Fruit fly (Drosophila melanogaster) whole organism, embryonic: ENCODE measurements around the gene gry.

Source experiments
- CG10979 ChIP-seq: fragments of 200-800 bp; sonication (Bioruptor generic); optimal IDR thresholded peaks from 2 replicates; lab custom pipeline; 2018; ENCODE audit warnings: missing biosample characterization, mild to moderate bottlenecking, missing genetic modification characterization, moderate library complexity
- CG11504 ChIP-seq: fragments of 200-800 bp; sonication (Bioruptor generic); optimal IDR thresholded peaks from 3 replicates; lab custom pipeline; 2019; ENCODE audit warnings: missing biosample characterization, mild to moderate bottlenecking, missing genetic modification characterization, moderate library complexity
- CG11560 ChIP-seq: fragments of 200-800 bp; sonication (Bioruptor generic); IDR thresholded peaks from 3 replicates; pipeline ENCODE4 v1.3.6; 2022; ENCODE audit warnings: missing biosample characterization, missing genetic modification characterization
- CG11723 ChIP-seq: fragments of 200-800 bp; sonication (Bioruptor generic); optimal IDR thresholded peaks from 2 replicates; lab custom pipeline; 2017; ENCODE audit warnings: missing biosample characterization, mild to moderate bottlenecking, missing genetic modification characterization
- CG12071 ChIP-seq: fragments of 200-800 bp; sonication (Bioruptor generic); optimal IDR thresholded peaks from 3 replicates; lab custom pipeline; 2018; ENCODE audit warnings: missing biosample characterization, mild to moderate bottlenecking, missing genetic modification characterization
- CG1233 ChIP-seq: fragments of 200-800 bp; sonication (Bioruptor generic); optimal IDR thresholded peaks from 4 replicates; lab custom pipeline; 2018; ENCODE audit warnings: missing biosample characterization, mild to moderate bottlenecking, missing genetic modification characterization
- CG14014 ChIP-seq: fragments of 200-800 bp; sonication (Bioruptor generic); IDR thresholded peaks from 2 replicates; pipeline ENCODE4 v1.3.6; 2022; ENCODE audit warnings: missing biosample characterization, missing genetic modification characterization
- CG1603 ChIP-seq: fragments of 200-800 bp; sonication (Bioruptor generic); optimal IDR thresholded peaks from 2 replicates; lab custom pipeline; 2019; ENCODE audit warnings: missing biosample characterization, mild to moderate bottlenecking, missing genetic modification characterization, moderate library complexity
- CG17385 ChIP-seq: fragments of 200-800 bp; sonication (Bioruptor generic); optimal IDR thresholded peaks from 3 replicates; lab custom pipeline; 2018; ENCODE audit warnings: missing biosample characterization, mild to moderate bottlenecking, missing genetic modification characterization
- CG17568 ChIP-seq: fragments of 200-800 bp; sonication (Bioruptor generic); optimal IDR thresholded peaks from 2 replicates; lab custom pipeline; 2018; ENCODE audit warnings: missing biosample characterization, mild to moderate bottlenecking, missing genetic modification characterization, moderate library complexity
- CG1792 ChIP-seq: fragments of 200-800 bp; sonication (Bioruptor generic); optimal IDR thresholded peaks from 2 replicates; lab custom pipeline; 2016; ENCODE audit warnings: missing biosample characterization, missing genetic modification characterization
- CG2129 ChIP-seq: fragments of 200-800 bp; sonication (Bioruptor generic); IDR thresholded peaks from 2 replicates; pipeline ENCODE4 v1.3.6; 2022; ENCODE audit warnings: missing biosample characterization, missing genetic modification characterization; ENCODE audit not compliant: partially characterized antibody
- CG30020 ChIP-seq: fragments of 200-800 bp; optimal IDR thresholded peaks from 2 replicates; lab custom pipeline; 2019; ENCODE audit warnings: missing biosample characterization, mild to moderate bottlenecking, missing genetic modification characterization, moderate library complexity
- CG33213 ChIP-seq: fragments of 200-800 bp; sonication (Bioruptor generic); optimal IDR thresholded peaks from 3 replicates; lab custom pipeline; 2016; ENCODE audit warnings: missing biosample characterization, missing genetic modification characterization
- CG4282 ChIP-seq: fragments of 200-800 bp; sonication (Bioruptor generic); optimal IDR thresholded peaks from 2 replicates; lab custom pipeline; 2016; ENCODE audit warnings: missing biosample characterization, missing genetic modification characterization
- CG4617 ChIP-seq: fragments of 200-800 bp; sonication (Bioruptor generic); optimal IDR thresholded peaks from 3 replicates; lab custom pipeline; 2016; ENCODE audit warnings: missing biosample characterization, missing genetic modification characterization, borderline replicate concordance
- CG4820 ChIP-seq: fragments of 200-800 bp; sonication (Bioruptor generic); optimal IDR thresholded peaks from 3 replicates; lab custom pipeline; 2016; ENCODE audit warnings: missing biosample characterization, missing genetic modification characterization
- CG5953 ChIP-seq: fragments of 200-800 bp; sonication (Bioruptor generic); IDR thresholded peaks from 2 replicates; pipeline ENCODE4 v1.3.6; 2022; ENCODE audit warnings: missing biosample characterization, missing genetic modification characterization
- CG6654 ChIP-seq: fragments of 200-800 bp; sonication (Bioruptor generic); optimal IDR thresholded peaks from 2 replicates; lab custom pipeline; 2017; ENCODE audit warnings: missing biosample characterization, mild to moderate bottlenecking, missing genetic modification characterization
- CG6791 ChIP-seq: fragments of 200-800 bp; sonication (Bioruptor generic); IDR thresholded peaks from 3 replicates; pipeline ENCODE4 v1.3.6; 2022; ENCODE audit warnings: missing biosample characterization, missing genetic modification characterization; ENCODE audit not compliant: partially characterized antibody
- CG7987 ChIP-seq: fragments of 200-800 bp; sonication (Bioruptor generic); optimal IDR thresholded peaks from 2 replicates; lab custom pipeline; 2018; ENCODE audit warnings: missing biosample characterization, mild to moderate bottlenecking, missing genetic modification characterization, moderate library complexity
- CG8089 ChIP-seq: fragments of 200-800 bp; sonication (Bioruptor generic); optimal IDR thresholded peaks from 3 replicates; lab custom pipeline; 2016; ENCODE audit warnings: missing biosample characterization, missing genetic modification characterization
- CG8924 ChIP-seq: fragments of 200-800 bp; optimal IDR thresholded peaks from 3 replicates; lab custom pipeline; 2019; ENCODE audit warnings: missing biosample characterization, mild to moderate bottlenecking, missing genetic modification characterization, moderate library complexity
- CG8944 ChIP-seq: fragments of 200-800 bp; sonication (Bioruptor generic); optimal IDR thresholded peaks from 3 replicates; lab custom pipeline; 2016; ENCODE audit warnings: missing biosample characterization, missing genetic modification characterization
- CG9609 ChIP-seq: fragments of 200-800 bp; sonication (Bioruptor generic); optimal IDR thresholded peaks from 3 replicates; lab custom pipeline; 2016; ENCODE audit warnings: missing biosample characterization, missing genetic modification characterization
- CTCF ChIP-seq: fragments of 200-800 bp; sonication (Bioruptor generic); optimal IDR thresholded peaks from 2 replicates; lab custom pipeline; 2017; ENCODE audit warnings: missing biosample characterization, mild to moderate bottlenecking, missing genetic modification characterization, moderate library complexity
- HHEX ChIP-seq: fragments of 200-800 bp; sonication (Bioruptor generic); optimal IDR thresholded peaks from 3 replicates; lab custom pipeline; 2017; ENCODE audit warnings: missing biosample characterization, mild to moderate bottlenecking, missing genetic modification characterization, missing genetic modification reagents
- HmgD ChIP-seq: fragments of 200-800 bp; sonication (Bioruptor generic); optimal IDR thresholded peaks from 3 replicates; lab custom pipeline; 2016; ENCODE audit warnings: missing biosample characterization, missing genetic modification characterization
- Hmx ChIP-seq: fragments of 200-800 bp; sonication (Bioruptor generic); optimal IDR thresholded peaks from 2 replicates; lab custom pipeline; 2016; ENCODE audit warnings: missing biosample characterization, missing genetic modification characterization
- Myb ChIP-seq: fragments of 200-800 bp; sonication (Bioruptor generic); optimal IDR thresholded peaks from 2 replicates; lab custom pipeline; 2016; ENCODE audit warnings: missing biosample characterization, missing genetic modification characterization
- NFAT ChIP-seq: fragments of 200-800 bp; sonication (Bioruptor generic); IDR thresholded peaks from 2 replicates; pipeline ENCODE4 v1.3.6; 2022; ENCODE audit warnings: missing biosample characterization, missing genetic modification characterization
- Nf-YB ChIP-seq: fragments of 200-800 bp; sonication (Bioruptor generic); optimal IDR thresholded peaks from 3 replicates; lab custom pipeline; 2019; ENCODE audit warnings: missing biosample characterization, mild to moderate bottlenecking, missing genetic modification characterization, moderate library complexity
- Nf-YC ChIP-seq: fragments of 200-800 bp; optimal IDR thresholded peaks from 3 replicates; lab custom pipeline; 2019; ENCODE audit warnings: missing biosample characterization, mild to moderate bottlenecking, missing genetic modification characterization, moderate library complexity
- Sox100B ChIP-seq: fragments of 200-800 bp; sonication (Bioruptor generic); optimal IDR thresholded peaks from 3 replicates; lab custom pipeline; 2018; ENCODE audit warnings: missing biosample characterization, mild to moderate bottlenecking, missing genetic modification characterization
- Sry-δ ChIP-seq: fragments of 200-800 bp; sonication (Bioruptor generic); optimal IDR thresholded peaks from 2 replicates; lab custom pipeline; 2016; ENCODE audit warnings: missing biosample characterization, missing genetic modification characterization
- Vsx1 ChIP-seq: fragments of 200-800 bp; sonication (Bioruptor generic); optimal IDR thresholded peaks from 2 replicates; lab custom pipeline; 2017; ENCODE audit warnings: missing biosample characterization, mild to moderate bottlenecking, missing genetic modification characterization, missing genetic modification reagents
- Xrp1 ChIP-seq: fragments of 200-800 bp; sonication (Bioruptor generic); IDR thresholded peaks from 2 replicates; pipeline ENCODE4 v1.3.6; 2022; ENCODE audit warnings: missing biosample characterization, missing genetic modification characterization
- ara ChIP-seq: fragments of 200-800 bp; sonication (Bioruptor generic); IDR thresholded peaks from 2 replicates; pipeline ENCODE4 v1.3.6; 2022; ENCODE audit warnings: missing biosample characterization, missing genetic modification characterization
- dm ChIP-seq: fragments of 200-800 bp; sonication (Bioruptor generic); optimal IDR thresholded peaks from 3 replicates; lab custom pipeline; 2016; ENCODE audit warnings: missing biosample characterization, missing genetic modification characterization
- gsb-n ChIP-seq: fragments of 200-800 bp; sonication (Bioruptor generic); optimal IDR thresholded peaks from 3 replicates; lab custom pipeline; 2018; ENCODE audit warnings: missing biosample characterization, mild to moderate bottlenecking, missing genetic modification characterization
- ham ChIP-seq: fragments of 200-800 bp; sonication (Bioruptor generic); IDR thresholded peaks from 2 replicates; pipeline ENCODE4 v1.3.6; 2022; ENCODE audit warnings: missing biosample characterization, missing genetic modification characterization
- inv ChIP-seq: fragments of 200-800 bp; sonication (Bioruptor generic); IDR thresholded peaks from 2 replicates; pipeline ENCODE4 v1.3.6; 2022; ENCODE audit warnings: missing biosample characterization, missing genetic modification characterization; ENCODE audit not compliant: partially characterized antibody
- mld ChIP-seq: fragments of 200-800 bp; sonication (Bioruptor generic); IDR thresholded peaks from 3 replicates; pipeline ENCODE4 v1.3.6; 2022; ENCODE audit warnings: missing biosample characterization, missing genetic modification characterization; ENCODE audit not compliant: partially characterized antibody
- nmo ChIP-seq: fragments of 200-800 bp; sonication (Bioruptor generic); optimal IDR thresholded peaks from 2 replicates; lab custom pipeline; 2018; ENCODE audit warnings: missing biosample characterization, mild to moderate bottlenecking, missing genetic modification characterization, moderate library complexity
- sc ChIP-seq, 3 experiments: fragments of >200 bp in 2 of 3; fragments of 200-800 bp in 1 of 3; sonication (Bioruptor generic) in 1 of 3; optimal IDR thresholded peaks; 2 replicates in 2 of 3; 3 replicates in 1 of 3; lab custom pipeline; 2017; ENCODE audit warnings: mild to moderate bottlenecking in 1 of 3, missing biosample characterization in 1 of 3, missing genetic modification characterization in 1 of 3, missing genetic modification reagents in 1 of 3
- scrt ChIP-seq: fragments of 200-800 bp; sonication (Bioruptor generic); optimal IDR thresholded peaks from 2 replicates; lab custom pipeline; 2018; ENCODE audit warnings: missing biosample characterization, mild to moderate bottlenecking, missing genetic modification characterization, moderate library complexity
- so ChIP-seq: fragments of 200-800 bp; sonication (Bioruptor generic); IDR thresholded peaks from 3 replicates; pipeline ENCODE4 v1.3.6; 2022; ENCODE audit warnings: missing biosample characterization, missing genetic modification characterization
- sqz ChIP-seq: fragments of 200-800 bp; sonication (Bioruptor generic); optimal IDR thresholded peaks from 3 replicates; lab custom pipeline; 2018; ENCODE audit warnings: missing biosample characterization, mild to moderate bottlenecking, missing genetic modification characterization
- tin ChIP-seq: fragments of 200-800 bp; sonication (Bioruptor generic); optimal IDR thresholded peaks from 3 replicates; lab custom pipeline; 2016; ENCODE audit warnings: missing biosample characterization, missing genetic modification characterization
- yki ChIP-seq: fragments of >200 bp; optimal IDR thresholded peaks from 3 replicates; lab custom pipeline; 2018

The gry gene

dm6 chr3L:3178530-3179096 is 20.3 kb upstream of the gry start, which contains the start of the genes MnM and Girdin (continued):
- TF ChIP-seq CG4282 (no peak), CG17385 (GFP tag; lab: Kevin White, UChicago) (no peak), inv (GFP tag; lab: Robert Waterston, UW) (peak; percentile 87), gsb-n (tag; lab: Kevin White, UChicago) (peak; percentile 78), Sox100B (no peak), CG1603 (tag; lab: Kevin White, UChicago) (no peak), CG10979 (peak; percentile 36), CG8924 (tag; lab: Kevin White, UChicago) (peak; percentile 46), Hmx (GFP tag; lab: Kevin White, UChicago) (no peak), CG1233 (GFP tag; lab: Kevin White, UChicago) (no peak), Nf-YC (tag; lab: Kevin White, UChicago) (no peak), CG30020 (tag; lab: Kevin White, UChicago) (peak; percentile 73), CG8944 (GFP tag; lab: Kevin White, UChicago) (peak; percentile 66), CG8089 (peak; percentile 64), NFAT (peak; percentile 62; the same call in 1 of the 2 replicates), HHEX (GFP tag; lab: Kevin White, UChicago) (no peak), CG11723 (GFP tag; lab: Kevin White, UChicago) (no peak), sqz (GFP tag; lab: Kevin White, UChicago) (no peak), CG4617 (peak; percentile 84), ham (GFP tag; lab: Robert Waterston, UW) (no peak), CG2129 (GFP tag; lab: Robert Waterston, UW) (peak; percentile 41), CG11504 (no peak), CTCF (GFP tag; lab: Kevin White, UChicago) (no peak), CG11560 (tag; lab: Robert Waterston, UW) (peak; percentile 53; the same call in 1 of the 3 replicates), scrt (GFP tag; lab: Kevin White, UChicago) (no peak), ara (GFP tag; lab: Robert Waterston, UW) (peak; percentile 30; the same call in 1 of the 2 replicates), CG1792 (peak; percentile 17), so (GFP tag; lab: Robert Waterston, UW) (no peak), Xrp1 (GFP tag; lab: Robert Waterston, UW) (peak; percentile 41; the same call in 1 of the 2 replicates), CG17568 (no peak), sc (optimal IDR thresholded peaks at IDR 0.05; lab: Kevin White, UChicago) (no peak), sc (GFP tag; optimal IDR thresholded peaks at IDR 0.05; lab: Kevin White, UChicago) (no peak), CG5953 (GFP tag; lab: Robert Waterston, UW) (no peak), HmgD (GFP tag; lab: Kevin White, UChicago) (peak; percentile 95), CG7987 (GFP tag; lab: Kevin White, UChicago) (no peak), CG33213 (GFP tag; lab: Kevin White, UChicago) (peak; percentile 64), CG12071 (GFP tag; lab: Kevin White, UChicago) (no peak), CG6791 (GFP tag; lab: Robert Waterston, UW) (peak; percentile 69; the same call in 1 of the 3 replicates), CG9609 (GFP tag; lab: Kevin White, UChicago) (peak; percentile 79), Nf-YB (GFP tag; lab: Kevin White, UChicago) (no peak), nmo (GFP tag; lab: Kevin White, UChicago) (peak; percentile 87), Vsx1 (GFP tag; lab: Kevin White, UChicago) (no peak), Myb (GFP tag; lab: Kevin White, UChicago) (peak; percentile 89), tin (GFP tag; lab: Kevin White, UChicago) (peak; percentile 69), mld (peak; percentile 60; the same call in 1 of the 3 replicates), CG4820 (GFP tag; lab: Kevin White, UChicago) (peak; percentile 45), CG6654 (GFP tag; lab: Kevin White, UChicago) (no peak), yki (lab: Kevin White, UChicago) (no peak), CG14014 (GFP tag; lab: Robert Waterston, UW) (peak; percentile 37; the same call in 1 of the 2 replicates), Sry-δ (GFP tag; lab: Kevin White, UChicago) (peak; percentile 100), dm (GFP tag; lab: Kevin White, UChicago) (peak; percentile 77)
